Worm (Caenorhabditis elegans) whole organism, L3 larva: ENCODE results near the gene B0250.18.

Experiments
- ama-1 ChIP-seq: fragments of 150-350 bp; optimal IDR thresholded peaks from 2 replicates; lab custom pipeline; 2018
- ceh-16 ChIP-seq: sonication (generic microtip); optimal IDR thresholded peaks from 2 replicates; lab custom pipeline; 2017; ENCODE audit warnings: missing biosample characterization, missing genetic modification characterization
- ceh-28 ChIP-seq: fragments of 150-350 bp; optimal IDR thresholded peaks from 2 replicates; lab custom pipeline; 2014; ENCODE audit warnings: missing biosample characterization, missing genetic modification reagents, missing genetic modification characterization
- daf-12 ChIP-seq: fragments of 150-350 bp; optimal IDR thresholded peaks from 2 replicates; lab custom pipeline; 2014; ENCODE audit warnings: missing biosample characterization, missing genetic modification reagents, missing genetic modification characterization
- elt-1 ChIP-seq: fragments of 150-350 bp; optimal IDR thresholded peaks from 2 replicates; lab custom pipeline; 2014; ENCODE audit warnings: missing biosample characterization, missing genetic modification characterization
- elt-3 ChIP-seq, 3 experiments: fragments of 150-350 bp in 1 of 3; sonication (generic microtip) in 2 of 3; optimal IDR thresholded peaks; 2 replicates in 2 of 3; 4 replicates in 1 of 3; lab custom pipeline; 2014 to 2017; ENCODE audit warnings: missing biosample characterization in 3 of 3, missing genetic modification characterization in 3 of 3
- lin-39 ChIP-seq: fragments of 150-350 bp; optimal IDR thresholded peaks from 2 replicates; lab custom pipeline; 2018; ENCODE audit warnings: missing biosample characterization, missing genetic modification reagents, missing genetic modification characterization
- pqm-1 ChIP-seq: fragments of 150-350 bp; optimal IDR thresholded peaks from 2 replicates; lab custom pipeline; 2017; ENCODE audit warnings: missing biosample characterization, missing genetic modification characterization, inconsistent platforms
- sea-2 ChIP-seq: fragments of 150-350 bp; sonication (generic microtip); optimal IDR thresholded peaks from 4 replicates; lab custom pipeline; 2014; ENCODE audit warnings: missing biosample characterization, missing genetic modification reagents, missing genetic modification characterization
- snpc-4 ChIP-seq: fragments of 150-350 bp; optimal IDR thresholded peaks from 2 replicates; lab custom pipeline; 2014; ENCODE audit warnings: missing biosample characterization, missing genetic modification characterization
- tbx-2 ChIP-seq: sonication (generic microtip); optimal IDR thresholded peaks from 2 replicates; lab custom pipeline; 2016; ENCODE audit warnings: mild to moderate bottlenecking, missing genetic modification characterization, missing compliant biosample characterization
- unc-39 ChIP-seq: sonication (generic microtip); optimal IDR thresholded peaks from 4 replicates; lab custom pipeline; 2017; ENCODE audit warnings: missing biosample characterization, missing genetic modification characterization

ce11 chrV:20498980-20499379 lies 38.3 kb upstream of the B0250.18 start, which contains the start of gene dct-16:
- TF ChIP-seq elt-1 (no peak), unc-39 (tag; lab: Kevin White, UChicago) (no peak), ceh-28 (tag; lab: Kevin White, UChicago) (no peak), tbx-2 (tag; lab: Kevin White, UChicago) (no peak), snpc-4 (tag; lab: Kevin White, UChicago) (no peak), sea-2 (GFP tag; lab: Kevin White, UChicago) (no peak), ama-1 (lab: Kevin White, UChicago) (peak; percentile 39), elt-3 (tag; optimal IDR thresholded peaks at IDR 0.05; lab: Kevin White, UChicago) (no peak), pqm-1 (tag; lab: Kevin White, UChicago) (peak; percentile 90), daf-12 (tag; lab: Kevin White, UChicago) (no peak), lin-39 (tag; lab: Kevin White, UChicago) (no peak), ceh-16 (tag; lab: Kevin White, UChicago) (no peak)
